Worm (Caenorhabditis elegans) whole organism, L3 larva: ENCODE measurements around the gene T08B6.9.

Source experiments
- ceh-16 ChIP-seq: sonication (generic microtip); optimal IDR thresholded peaks from 2 replicates; lab custom pipeline; 2017; ENCODE audit warnings: missing biosample characterization, missing genetic modification characterization
- ceh-82 ChIP-seq: fragments of 150-350 bp; optimal IDR thresholded peaks from 2 replicates; lab custom pipeline; 2014; ENCODE audit warnings: missing biosample characterization, missing genetic modification characterization
- ceh-9 ChIP-seq: sonication (generic microtip); optimal IDR thresholded peaks from 2 replicates; lab custom pipeline; 2018; ENCODE audit warnings: missing biosample characterization, missing genetic modification characterization
- elt-1 ChIP-seq: fragments of 150-350 bp; optimal IDR thresholded peaks from 2 replicates; lab custom pipeline; 2014; ENCODE audit warnings: missing biosample characterization, missing genetic modification characterization
- eor-1 ChIP-seq, 2 experiments: fragments of 150-350 bp; optimal IDR thresholded peaks; 2 replicates each; lab custom pipeline; 2014 to 2018; ENCODE audit warnings: missing biosample characterization in 2 of 2, missing genetic modification characterization in 2 of 2
- lin-39 ChIP-seq: fragments of 150-350 bp; optimal IDR thresholded peaks from 2 replicates; lab custom pipeline; 2018; ENCODE audit warnings: missing biosample characterization, missing genetic modification reagents, missing genetic modification characterization
- mdl-1 ChIP-seq: fragments of 150-350 bp; optimal IDR thresholded peaks from 2 replicates; lab custom pipeline; 2014; ENCODE audit warnings: missing biosample characterization, missing genetic modification characterization
- nhr-237 ChIP-seq: fragments of 150-350 bp; optimal IDR thresholded peaks from 2 replicates; lab custom pipeline; 2014; ENCODE audit warnings: missing biosample characterization, missing genetic modification characterization
- nhr-28 ChIP-seq: fragments of 150-350 bp; optimal IDR thresholded peaks from 2 replicates; lab custom pipeline; 2014; ENCODE audit warnings: missing biosample characterization, missing genetic modification characterization
- nhr-67 ChIP-seq: fragments of 150-350 bp; optimal IDR thresholded peaks from 2 replicates; lab custom pipeline; 2014; ENCODE audit warnings: missing biosample characterization, missing genetic modification characterization

DNA sequence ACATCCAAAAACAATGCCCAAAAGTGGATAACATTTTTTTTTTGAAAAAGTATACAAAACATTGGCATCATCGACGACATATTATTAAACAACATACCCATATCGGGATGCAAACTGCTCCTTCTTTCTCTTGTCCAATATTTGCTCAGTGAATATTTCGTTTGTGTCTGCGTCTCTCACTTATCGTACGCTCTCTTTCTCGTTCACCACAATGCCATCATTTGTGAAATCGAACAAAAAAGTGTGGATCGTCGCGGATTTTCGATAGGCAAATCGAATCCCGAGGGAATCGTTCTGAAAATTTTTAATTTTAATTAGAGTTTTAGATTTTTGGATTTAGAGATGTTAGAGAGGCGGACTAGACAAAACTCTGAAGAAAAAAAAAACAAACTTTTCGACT lies 43.9 kb upstream of the T08B6.9 start, which contains the start of gene tat-2:
- TF ChIP-seq eor-1 (tag; optimal IDR thresholded peaks at IDR 0.05; lab: Kevin White, UChicago) (no peak), lin-39 (tag; lab: Kevin White, UChicago) (no peak), ceh-9 (tag; lab: Kevin White, UChicago) (no peak), nhr-67 (tag; lab: Kevin White, UChicago) (no peak), nhr-28 (tag; lab: Kevin White, UChicago) (no peak), mdl-1 (no peak), elt-1 (tag; lab: Kevin White, UChicago) (no peak), ceh-82 (tag; lab: Kevin White, UChicago) (no peak), ceh-16 (tag; lab: Kevin White, UChicago) (no peak), nhr-237 (tag; lab: Kevin White, UChicago) (no peak)
